Fruit fly (Drosophila melanogaster) whole organism, wandering third instar larva: ENCODE results near the gene Trxr1.

ENCODE experiments used
- CG32264 ChIP-seq: fragments of 200-800 bp; sonication (Bioruptor generic); optimal IDR thresholded peaks from 2 replicates; lab custom pipeline; 2016; ENCODE audit warnings: missing biosample characterization, missing genetic modification characterization
- CG9705 ChIP-seq: fragments of 200-800 bp; sonication (Bioruptor generic); optimal IDR thresholded peaks from 2 replicates; lab custom pipeline; 2018; ENCODE audit warnings: missing biosample characterization, mild to moderate bottlenecking, missing genetic modification characterization
- Dfd ChIP-seq: fragments of >200 bp; optimal IDR thresholded peaks from 2 replicates; lab custom pipeline; 2017; ENCODE audit warnings: missing biosample characterization, missing genetic modification characterization
- Dif ChIP-seq: fragments of 200-275, 200-300 bp; sonication (Bioruptor generic); optimal IDR thresholded peaks from 2 replicates; lab custom pipeline; 2018; ENCODE audit warnings: missing biosample characterization, missing genetic modification characterization; ENCODE audit not compliant: partially characterized antibody
- GATAd ChIP-seq: sonication (Bioruptor generic); optimal IDR thresholded peaks from 2 replicates; lab custom pipeline; 2016; ENCODE audit warnings: missing biosample characterization, missing genetic modification characterization
- HLH106 ChIP-seq: fragments of 200-800 bp; optimal IDR thresholded peaks from 3 replicates; lab custom pipeline; 2019; ENCODE audit warnings: missing biosample characterization, mild to moderate bottlenecking, missing genetic modification characterization, moderate library complexity
- Hnf4 ChIP-seq: fragments of 200-800 bp; sonication (Bioruptor generic); optimal IDR thresholded peaks from 2 replicates; lab custom pipeline; 2016; ENCODE audit warnings: missing biosample characterization, mild to moderate bottlenecking, missing genetic modification characterization
- Myc ChIP-seq: fragments of >200 bp; optimal IDR thresholded peaks from 2 replicates; lab custom pipeline; 2017
- N ChIP-seq: fragments of >200 bp; optimal IDR thresholded peaks from 2 replicates; lab custom pipeline; 2018; ENCODE audit warnings: missing biosample characterization, missing external identifiers, missing genetic modification characterization
- Rel ChIP-seq, 2 experiments: fragments of 200-800 bp; sonication (Bioruptor generic) in 1 of 2; optimal IDR thresholded peaks; 2 replicates in 1 of 2; 3 replicates in 1 of 2; lab custom pipeline; 2016 to 2019; ENCODE audit warnings: mild to moderate bottlenecking in 2 of 2, missing biosample characterization in 2 of 2, missing genetic modification characterization in 2 of 2, moderate library complexity in 1 of 2
- Sp1 ChIP-seq: fragments of 200-800 bp; sonication (Bioruptor generic); optimal IDR thresholded peaks from 3 replicates; lab custom pipeline; 2019; ENCODE audit warnings: missing biosample characterization, mild to moderate bottlenecking, missing genetic modification characterization, moderate library complexity
- Vsx2 ChIP-seq: fragments of 200-300, 225-300 bp; sonication (Bioruptor generic); optimal IDR thresholded peaks from 2 replicates; lab custom pipeline; 2018; ENCODE audit warnings: missing biosample characterization, missing genetic modification characterization; ENCODE audit not compliant: partially characterized antibody
- br ChIP-seq: fragments of 200-800 bp; sonication (Bioruptor generic); optimal IDR thresholded peaks from 2 replicates; lab custom pipeline; 2016; ENCODE audit warnings: missing biosample characterization, missing genetic modification characterization
- brk ChIP-seq: fragments of 200-800 bp; sonication (Bioruptor generic); optimal IDR thresholded peaks from 2 replicates; lab custom pipeline; 2016; ENCODE audit warnings: missing biosample characterization, mild to moderate bottlenecking, missing genetic modification characterization
- dmrt93B ChIP-seq: fragments of 200-800 bp; sonication (Bioruptor generic); optimal IDR thresholded peaks from 2 replicates; lab custom pipeline; 2018; ENCODE audit warnings: missing biosample characterization, mild to moderate bottlenecking, missing genetic modification characterization
- dsf ChIP-seq: sonication (Bioruptor generic); optimal IDR thresholded peaks from 2 replicates; lab custom pipeline; 2016; ENCODE audit warnings: missing biosample characterization, missing genetic modification characterization, borderline replicate concordance
- ey ChIP-seq: fragments of 200-800 bp; sonication (Bioruptor generic); optimal IDR thresholded peaks from 2 replicates; lab custom pipeline; 2016; ENCODE audit warnings: missing biosample characterization, missing genetic modification characterization
- foxo ChIP-seq, 2 experiments: fragments of 200-800 bp; sonication (Bioruptor generic); optimal IDR thresholded peaks; 2 replicates in 1 of 2; 3 replicates in 1 of 2; lab custom pipeline; 2016 to 2017; ENCODE audit warnings: missing biosample characterization in 2 of 2, missing genetic modification characterization in 2 of 2
- fru ChIP-seq: fragments of 200-800 bp; sonication (Bioruptor generic); optimal IDR thresholded peaks from 3 replicates; lab custom pipeline; 2016; ENCODE audit warnings: missing biosample characterization, mild to moderate bottlenecking, missing genetic modification characterization
- h ChIP-seq: fragments of 200-800 bp; sonication (Bioruptor generic); optimal IDR thresholded peaks from 3 replicates; lab custom pipeline; 2016; ENCODE audit warnings: missing biosample characterization, mild to moderate bottlenecking, missing genetic modification characterization
- jim ChIP-seq: fragments of 175-275, 200-325 bp; sonication (Bioruptor generic); optimal IDR thresholded peaks from 2 replicates; lab custom pipeline; 2016; ENCODE audit warnings: missing biosample characterization, mild to moderate bottlenecking, missing genetic modification characterization
- pan ChIP-seq: fragments of >200 bp; optimal IDR thresholded peaks from 2 replicates; lab custom pipeline; 2017
- psq ChIP-seq: fragments of 200-800 bp; sonication (Bioruptor generic); optimal IDR thresholded peaks from 3 replicates; lab custom pipeline; 2017; ENCODE audit warnings: missing biosample characterization, mild to moderate bottlenecking, missing genetic modification characterization, moderate library complexity
- rgr ChIP-seq: fragments of 200-800 bp; sonication (Bioruptor generic); optimal IDR thresholded peaks from 3 replicates; lab custom pipeline; 2016; ENCODE audit warnings: missing biosample characterization, mild to moderate bottlenecking, missing genetic modification characterization
- sv ChIP-seq: fragments of 200-800 bp; sonication (Bioruptor generic); optimal IDR thresholded peaks from 3 replicates; lab custom pipeline; 2016; ENCODE audit warnings: missing biosample characterization, missing genetic modification characterization
- tai ChIP-seq: sonication (Bioruptor generic); optimal IDR thresholded peaks from 2 replicates; lab custom pipeline; 2016; ENCODE audit warnings: missing biosample characterization, missing genetic modification characterization

Gene Trxr1

DNA sequence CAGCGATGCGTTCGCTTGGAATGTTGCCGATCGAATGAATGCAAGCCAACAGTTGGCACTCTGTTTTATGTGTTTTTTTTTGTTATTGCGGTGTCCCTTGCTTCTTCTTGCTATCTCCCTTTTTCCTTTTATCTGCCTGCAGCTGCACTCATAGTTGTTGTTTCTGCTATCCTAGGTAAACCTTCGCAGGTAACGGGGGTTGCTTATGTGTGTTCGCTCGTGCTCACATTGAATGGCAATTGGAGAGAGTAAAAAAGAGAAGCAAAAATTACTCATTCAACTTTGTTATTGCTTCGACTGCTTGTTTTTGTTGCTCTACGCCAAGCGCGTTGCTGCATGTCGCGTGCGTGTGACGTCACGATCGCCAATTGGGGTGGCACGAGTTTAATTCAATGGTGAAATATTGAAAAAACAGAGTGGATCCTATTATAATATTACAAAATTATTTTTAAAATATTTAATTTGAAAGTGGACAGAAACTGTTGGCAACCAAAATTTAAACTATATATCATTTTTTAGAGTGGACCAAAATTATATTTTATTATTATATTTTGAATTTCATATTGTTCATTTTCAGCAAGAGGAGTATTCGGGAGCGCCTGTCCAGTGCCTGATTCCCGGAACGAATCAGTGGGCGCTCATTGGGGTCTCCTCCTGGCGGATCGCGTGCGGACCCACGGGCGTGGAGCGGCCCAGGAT, 29.2 kb downstream of the Trxr1 start, which contains the start of gene Corp (continued):
- TF ChIP-seq Dif (GFP tag; lab: Kevin White, UChicago) (peak; percentile 2), CG32264 (no peak), N (no peak), br (GFP tag; lab: Kevin White, UChicago) (no peak), psq (GFP tag; lab: Kevin White, UChicago) (peak; percentile 19), tai (GFP tag; lab: Kevin White, UChicago) (no peak)

DNA sequence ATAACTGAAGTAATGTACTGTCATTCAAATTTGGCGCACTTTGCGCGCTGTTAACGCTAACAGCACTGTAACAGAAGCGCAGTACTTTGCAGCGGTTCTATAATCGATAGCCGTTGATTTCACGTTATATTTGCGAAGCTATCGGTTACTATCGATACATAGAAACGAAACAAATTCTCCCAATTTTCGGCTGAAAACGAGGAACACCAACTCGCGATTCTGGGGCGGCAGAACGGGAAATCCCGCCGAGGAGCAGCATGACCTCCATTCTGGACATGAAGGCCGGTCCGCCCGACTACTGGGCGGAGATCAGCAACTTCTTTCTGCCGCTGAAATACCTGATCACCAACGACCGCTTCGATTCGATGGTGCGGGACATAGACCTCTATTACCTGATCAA, 31.0 kb downstream of the Trxr1 start, which contains the start of gene CG1636:
TSS of gene CG1636 (plus strand) at position 122 of the 400 bp plus-strand sequence.
- TF ChIP-seq Dif (GFP tag; lab: Kevin White, UChicago): no peak
- no peak for TF ChIP-seq Rel (GFP tag; optimal IDR thresholded peaks at IDR 0.05; lab: Kevin White, UChicago)
- TF ChIP-seq Rel (tag; optimal IDR thresholded peaks at IDR 0.05; lab: Kevin White, UChicago): peak; percentile 73
- no peak for TF ChIP-seq GATAd (GFP tag; lab: Kevin White, UChicago)

DNA sequence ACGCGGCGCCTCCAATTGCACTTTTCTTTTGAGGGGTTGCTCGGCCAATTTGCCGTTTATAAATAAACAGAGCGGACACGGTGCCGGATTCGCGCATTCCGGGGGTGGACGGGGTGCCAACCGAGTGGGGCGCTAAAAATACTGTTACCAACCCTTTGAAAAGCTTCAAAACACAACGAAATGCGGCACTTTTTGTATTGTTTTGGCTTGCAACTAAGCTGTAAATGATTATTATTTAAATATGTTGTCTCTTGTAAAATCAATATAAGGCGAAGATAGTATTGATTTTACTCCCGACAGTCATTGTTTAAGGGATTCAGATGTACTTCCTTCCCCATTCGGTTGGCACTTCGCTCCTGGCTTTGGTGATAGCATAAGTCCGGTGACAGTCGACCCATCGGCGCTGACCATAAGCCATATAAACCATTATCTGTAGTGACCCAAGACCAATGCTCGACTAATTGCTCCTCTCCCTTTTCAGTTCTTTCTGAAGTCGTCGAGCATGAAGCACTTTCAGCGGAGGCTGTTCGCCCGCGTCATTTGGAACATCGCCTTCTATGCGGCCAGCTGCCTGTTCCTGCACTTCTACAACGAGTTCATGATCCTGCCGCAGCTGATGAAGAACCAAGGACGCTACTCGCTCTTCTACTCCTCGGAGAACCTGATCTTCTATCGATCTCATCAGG, 31.6 kb downstream of the Trxr1 start, which contains the start of gene CG15343:
TSS of gene CG15343 (minus strand) at position 8 of the 686 bp plus-strand sequence.
- no peak for TF ChIP-seq brk (GFP tag; lab: Kevin White, UChicago)
- TF ChIP-seq Myc (lab: Kevin White, UChicago): no peak
- TF ChIP-seq Vsx2: no peak
- peak; percentile 57 for TF ChIP-seq h (GFP tag; lab: Kevin White, UChicago)
- peak; percentile 17 for TF ChIP-seq Sp1 (GFP tag; lab: Kevin White, UChicago)
- peak; percentile 45 for TF ChIP-seq br (GFP tag; lab: Kevin White, UChicago)
- TF ChIP-seq jim: no peak
- TF ChIP-seq ey: peak; percentile 60
- TF ChIP-seq Hnf4 (GFP tag; lab: Kevin White, UChicago): no peak
- no peak for TF ChIP-seq Rel (GFP tag; optimal IDR thresholded peaks at IDR 0.05; lab: Kevin White, UChicago)
- TF ChIP-seq Rel (tag; optimal IDR thresholded peaks at IDR 0.05; lab: Kevin White, UChicago): no peak
- peak; percentile 13 for TF ChIP-seq CG9705 (GFP tag; lab: Kevin White, UChicago)
- TF ChIP-seq foxo (GFP tag; optimal IDR thresholded peaks at IDR 0.05; lab: Kevin White, UChicago): peak in 1 of 2 experiments; percentile 57
- TF ChIP-seq sv (GFP tag; lab: Kevin White, UChicago): no peak
- TF ChIP-seq rgr (GFP tag; lab: Kevin White, UChicago): peak; percentile 44
- peak; percentile 46 for TF ChIP-seq dmrt93B (GFP tag; lab: Kevin White, UChicago)
- peak; percentile 61 for TF ChIP-seq HLH106 (tag; lab: Kevin White, UChicago)
- TF ChIP-seq psq (GFP tag; lab: Kevin White, UChicago): peak; percentile 41
- peak; percentile 62 for TF ChIP-seq fru (GFP tag; lab: Kevin White, UChicago)
- TF ChIP-seq dsf (GFP tag; lab: Kevin White, UChicago): no peak
- TF ChIP-seq, all 38 proteins: peak for 11

DNA sequence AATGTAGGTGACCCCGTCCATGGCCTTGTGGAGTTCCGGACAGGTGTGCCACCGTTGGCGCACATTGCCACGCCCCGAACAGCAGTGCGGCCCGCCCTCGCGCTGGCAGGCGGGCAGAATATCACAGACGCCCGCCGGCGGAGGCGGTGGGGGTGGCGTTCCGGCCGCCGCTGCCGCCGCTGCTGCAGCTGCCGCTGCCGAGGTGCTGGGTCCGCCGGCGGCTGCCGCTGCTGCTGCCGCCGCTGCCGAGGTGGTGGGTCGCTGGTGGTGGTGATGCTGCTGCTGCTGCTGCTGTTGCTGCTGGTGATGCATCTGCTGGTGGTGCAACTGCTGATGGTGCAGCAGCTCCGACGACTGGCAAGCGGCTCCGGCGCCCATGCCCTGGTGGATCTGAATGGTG, 42.7 kb downstream of the Trxr1 start:
- peak; percentile 82 for TF ChIP-seq Dfd (GFP tag; lab: Kevin White, UChicago)
- TF ChIP-seq pan: no peak
- TF ChIP-seq, all 38 proteins: peak for 1

DNA sequence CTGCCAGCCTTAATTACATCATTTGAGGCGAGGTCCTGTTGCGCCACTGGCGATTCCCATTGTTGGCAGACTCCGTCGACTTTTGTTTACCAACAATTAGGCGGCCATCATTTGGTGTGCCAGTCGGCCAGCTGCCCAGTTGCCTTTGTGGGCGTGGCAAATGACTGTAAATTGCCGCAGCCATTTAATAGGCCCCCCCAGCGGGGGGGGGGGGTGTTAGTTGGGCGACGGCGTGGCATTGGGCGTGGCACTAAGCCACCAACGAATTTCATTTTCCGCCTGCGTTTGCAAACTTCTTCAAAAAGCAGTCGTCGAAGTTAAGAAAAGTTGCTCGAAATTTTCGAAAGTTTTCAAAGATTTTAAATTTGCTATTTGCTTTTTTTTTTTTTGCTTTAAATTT, 44.5 kb downstream of the Trxr1 start:
- TF ChIP-seq Dfd (GFP tag; lab: Kevin White, UChicago): peak; percentile 91
- TF ChIP-seq h (GFP tag; lab: Kevin White, UChicago): no peak
